Fruit fly (Drosophila melanogaster) whole organism, prepupa: ENCODE results near the gene fbl.

ENCODE experiments used
- CG10669 ChIP-seq: fragments of 200-800 bp; sonication (Bioruptor generic); optimal IDR thresholded peaks from 3 replicates; lab custom pipeline; 2018; ENCODE audit warnings: missing biosample characterization, mild to moderate bottlenecking, missing genetic modification characterization, moderate library complexity
- CG15336 ChIP-seq: fragments of 200-800 bp; sonication (Bioruptor generic); IDR thresholded peaks from 2 replicates; pipeline ENCODE4 v1.3.6; 2022; ENCODE audit warnings: missing biosample characterization, missing genetic modification characterization
- CG1621 ChIP-seq: fragments of 200-800 bp; sonication (Bioruptor generic); optimal IDR thresholded peaks from 3 replicates; lab custom pipeline; 2018; ENCODE audit warnings: missing biosample characterization, mild to moderate bottlenecking, missing genetic modification characterization
- CG16779 ChIP-seq: fragments of 200-800 bp; sonication (Bioruptor generic); optimal IDR thresholded peaks from 3 replicates; lab custom pipeline; 2017; ENCODE audit warnings: missing biosample characterization, mild to moderate bottlenecking, missing genetic modification characterization
- CG3032 ChIP-seq: fragments of 200-800 bp; optimal IDR thresholded peaks from 2 replicates; lab custom pipeline; 2019; ENCODE audit warnings: missing biosample characterization, mild to moderate bottlenecking, missing genetic modification characterization, moderate library complexity
- CG32006 ChIP-seq: fragments of 200-800 bp; sonication (Bioruptor generic); optimal IDR thresholded peaks from 3 replicates; lab custom pipeline; 2017; ENCODE audit warnings: missing biosample characterization, mild to moderate bottlenecking, missing genetic modification characterization
- CG34406 ChIP-seq: fragments of 200-800 bp; sonication (Bioruptor generic); optimal IDR thresholded peaks from 3 replicates; lab custom pipeline; 2016; ENCODE audit warnings: missing biosample characterization, missing genetic modification characterization
- CG3919 ChIP-seq: fragments of 200-800 bp; sonication (Bioruptor generic); optimal IDR thresholded peaks from 3 replicates; lab custom pipeline; 2016; ENCODE audit warnings: missing biosample characterization, missing genetic modification characterization
- CG4318 ChIP-seq: fragments of 200-800 bp; sonication (Bioruptor generic); optimal IDR thresholded peaks from 3 replicates; lab custom pipeline; 2017; ENCODE audit warnings: missing biosample characterization, mild to moderate bottlenecking, missing genetic modification characterization
- CG6163 ChIP-seq: fragments of 200-800 bp; sonication (Bioruptor generic); IDR thresholded peaks from 3 replicates; pipeline ENCODE4 v1.3.6; 2022; ENCODE audit warnings: missing biosample characterization, missing genetic modification characterization
- CG6276 ChIP-seq: fragments of 200-800 bp; sonication (Bioruptor generic); optimal IDR thresholded peaks from 2 replicates; lab custom pipeline; 2017; ENCODE audit warnings: missing biosample characterization, mild to moderate bottlenecking, missing genetic modification characterization
- CG6792 ChIP-seq: fragments of 200-800 bp; sonication (Bioruptor generic); optimal IDR thresholded peaks from 3 replicates; lab custom pipeline; 2016; ENCODE audit warnings: missing biosample characterization, missing genetic modification characterization
- CG6808 ChIP-seq: fragments of 200-800 bp; sonication (Bioruptor generic); optimal IDR thresholded peaks from 3 replicates; lab custom pipeline; 2017; ENCODE audit warnings: missing biosample characterization, missing genetic modification characterization, mild to moderate bottlenecking, moderate library complexity, missing genetic modification reagents
- CG7368 ChIP-seq: fragments of 200-800 bp; sonication (Bioruptor generic); optimal IDR thresholded peaks from 3 replicates; lab custom pipeline; 2016; ENCODE audit warnings: missing biosample characterization, missing genetic modification characterization
- CG8119 ChIP-seq: fragments of 200-800 bp; sonication (Bioruptor generic); IDR thresholded peaks from 3 replicates; pipeline ENCODE4 v1.3.6; 2022; ENCODE audit warnings: missing biosample characterization, missing genetic modification characterization
- CG8319 ChIP-seq: fragments of 200-800 bp; sonication (Bioruptor generic); optimal IDR thresholded peaks from 3 replicates; lab custom pipeline; 2016; ENCODE audit warnings: missing biosample characterization, missing genetic modification characterization
- CG8632 ChIP-seq: fragments of 200-800 bp; sonication (Bioruptor generic); optimal IDR thresholded peaks from 3 replicates; lab custom pipeline; 2016; ENCODE audit warnings: missing biosample characterization, missing genetic modification characterization
- CG9139 ChIP-seq: fragments of 200-800 bp; sonication (Bioruptor generic); optimal IDR thresholded peaks from 3 replicates; lab custom pipeline; 2017; ENCODE audit warnings: missing biosample characterization, mild to moderate bottlenecking, missing genetic modification characterization
- Eip75B ChIP-seq: fragments of 200-800 bp; sonication (Bioruptor generic); optimal IDR thresholded peaks from 3 replicates; lab custom pipeline; 2016; ENCODE audit warnings: missing biosample characterization, missing genetic modification characterization
- Eip93F ChIP-seq: fragments of 200-800 bp; sonication (Bioruptor generic); optimal IDR thresholded peaks from 2 replicates; lab custom pipeline; 2016; ENCODE audit warnings: missing biosample characterization, mild to moderate bottlenecking, missing genetic modification characterization
- Ets21C ChIP-seq: fragments of 200-800 bp; sonication (Bioruptor generic); optimal IDR thresholded peaks from 3 replicates; lab custom pipeline; 2016; ENCODE audit warnings: missing biosample characterization, missing genetic modification characterization
- Ets96B ChIP-seq: fragments of 200-800 bp; optimal IDR thresholded peaks from 2 replicates; lab custom pipeline; 2019; ENCODE audit warnings: missing biosample characterization, mild to moderate bottlenecking, missing genetic modification characterization, moderate library complexity
- Gug ChIP-seq: fragments of 200-800 bp; sonication (Bioruptor generic); IDR thresholded peaks from 2 replicates; pipeline ENCODE4 v1.3.6; 2022; ENCODE audit warnings: missing biosample characterization, missing genetic modification characterization
- Hr38 ChIP-seq: sonication (Bioruptor generic); optimal IDR thresholded peaks from 2 replicates; lab custom pipeline; 2016; ENCODE audit warnings: missing biosample characterization, missing genetic modification characterization
- Met ChIP-seq: fragments of 200-800 bp; sonication (Bioruptor generic); optimal IDR thresholded peaks from 3 replicates; lab custom pipeline; 2016; ENCODE audit warnings: missing biosample characterization, missing genetic modification characterization
- OdsH ChIP-seq: fragments of 200-800 bp; sonication (Bioruptor generic); optimal IDR thresholded peaks from 3 replicates; lab custom pipeline; 2016; ENCODE audit warnings: missing biosample characterization, missing genetic modification characterization
- Sox102F ChIP-seq: fragments of 200-800 bp; sonication (Bioruptor generic); optimal IDR thresholded peaks from 2 replicates; lab custom pipeline; 2016; ENCODE audit warnings: missing biosample characterization, mild to moderate bottlenecking, missing genetic modification characterization
- Sox14 ChIP-seq: fragments of 200-800 bp; sonication (Bioruptor generic); optimal IDR thresholded peaks from 3 replicates; lab custom pipeline; 2016; ENCODE audit warnings: missing biosample characterization, missing genetic modification characterization
- Sox15 ChIP-seq: fragments of 200-800 bp; sonication (Bioruptor generic); optimal IDR thresholded peaks from 3 replicates; lab custom pipeline; 2016; ENCODE audit warnings: missing biosample characterization, missing genetic modification characterization
- achi ChIP-seq: fragments of 200-800 bp; sonication (Bioruptor generic); optimal IDR thresholded peaks from 3 replicates; lab custom pipeline; 2016; ENCODE audit warnings: missing biosample characterization, missing genetic modification characterization
- cyc ChIP-seq: fragments of 200-800 bp; sonication (Bioruptor generic); optimal IDR thresholded peaks from 3 replicates; lab custom pipeline; 2016; ENCODE audit warnings: missing biosample characterization, missing genetic modification characterization
- dsx ChIP-seq: fragments of 200-800 bp; optimal IDR thresholded peaks from 3 replicates; lab custom pipeline; 2019; ENCODE audit warnings: missing biosample characterization, mild to moderate bottlenecking, missing genetic modification characterization, moderate library complexity; ENCODE audit not compliant: poor library complexity, severe bottlenecking
- eg ChIP-seq: fragments of 200-800 bp; sonication (Bioruptor generic); IDR thresholded peaks from 3 replicates; pipeline ENCODE4 v1.3.6; 2022; ENCODE audit warnings: missing biosample characterization, missing genetic modification characterization
- esn ChIP-seq: fragments of 200-800 bp; sonication (Bioruptor generic); optimal IDR thresholded peaks from 2 replicates; lab custom pipeline; 2016; ENCODE audit warnings: missing biosample characterization, mild to moderate bottlenecking, missing genetic modification characterization, moderate library complexity
- fd59A ChIP-seq: fragments of 200-800 bp; sonication (Bioruptor generic); optimal IDR thresholded peaks from 2 replicates; lab custom pipeline; 2017; ENCODE audit warnings: missing biosample characterization, mild to moderate bottlenecking, missing genetic modification characterization, missing genetic modification reagents
- fd85E ChIP-seq: fragments of 200-800 bp; sonication (Bioruptor generic); optimal IDR thresholded peaks from 3 replicates; lab custom pipeline; 2016; ENCODE audit warnings: missing biosample characterization, missing genetic modification characterization
- fkh ChIP-seq: fragments of 200-800 bp; sonication (Bioruptor generic); optimal IDR thresholded peaks from 3 replicates; lab custom pipeline; 2017; ENCODE audit warnings: missing biosample characterization, mild to moderate bottlenecking, missing genetic modification characterization, moderate library complexity
- lz ChIP-seq: fragments of 200-800 bp; sonication (Bioruptor generic); optimal IDR thresholded peaks from 3 replicates; lab custom pipeline; 2016; ENCODE audit warnings: missing biosample characterization, missing genetic modification characterization
- pdm3 ChIP-seq: fragments of 200-800 bp; sonication (Bioruptor generic); optimal IDR thresholded peaks from 3 replicates; lab custom pipeline; 2016; ENCODE audit warnings: missing biosample characterization, missing genetic modification characterization
- spab ChIP-seq: fragments of 200-800 bp; sonication (Bioruptor generic); optimal IDR thresholded peaks from 2 replicates; lab custom pipeline; 2017; ENCODE audit warnings: missing biosample characterization, mild to moderate bottlenecking, missing genetic modification characterization, missing genetic modification reagents
- ss ChIP-seq, 2 experiments: fragments of 200-800 bp; sonication (Bioruptor generic); optimal IDR thresholded peaks; 2 replicates in 1 of 2; 3 replicates in 1 of 2; lab custom pipeline; 2017 to 2018; ENCODE audit warnings: mild to moderate bottlenecking in 2 of 2, missing biosample characterization in 2 of 2, missing genetic modification characterization in 2 of 2, moderate library complexity in 1 of 2
- svp ChIP-seq: fragments of 200-800 bp; sonication (Bioruptor generic); peaks from one replicate; lab custom pipeline; 2016; ENCODE audit warnings: missing biosample characterization, missing genetic modification characterization
- vri ChIP-seq: fragments of 200-800 bp; sonication (Bioruptor generic); optimal IDR thresholded peaks from 3 replicates; lab custom pipeline; 2016; ENCODE audit warnings: missing biosample characterization, mild to moderate bottlenecking, missing genetic modification characterization

The fbl gene

dm6 chr3L:20385969-20386370 lies 1.7 kb downstream of the fbl start:
- TF ChIP-seq cyc (GFP tag; lab: Kevin White, UChicago) = no peak
- TF ChIP-seq CG3919 (GFP tag; lab: Kevin White, UChicago) = no peak
- TF ChIP-seq CG4318 (GFP tag; lab: Kevin White, UChicago) = no peak
- no peak for TF ChIP-seq Eip93F
- TF ChIP-seq CG6792 (GFP tag; lab: Kevin White, UChicago) = no peak
- no peak for TF ChIP-seq CG10669 (GFP tag; lab: Kevin White, UChicago)
- TF ChIP-seq vri (GFP tag; lab: Kevin White, UChicago) = no peak
- no peak for TF ChIP-seq Eip75B (GFP tag; lab: Kevin White, UChicago)
- no peak for TF ChIP-seq lz (GFP tag; lab: Kevin White, UChicago)
- no peak for TF ChIP-seq OdsH (GFP tag; lab: Kevin White, UChicago)
- no peak for TF ChIP-seq CG6808 (GFP tag; lab: Kevin White, UChicago)
- peak; percentile 18; the same call in 1 of the 2 replicates for TF ChIP-seq CG15336 (GFP tag; lab: Robert Waterston, UW)
- no peak for TF ChIP-seq pdm3 (GFP tag; lab: Kevin White, UChicago)
- no peak for TF ChIP-seq CG8319 (GFP tag; lab: Kevin White, UChicago)
- no peak for TF ChIP-seq Ets21C
- no peak for TF ChIP-seq CG32006 (GFP tag; lab: Kevin White, UChicago)
- TF ChIP-seq CG3032 (tag; lab: Kevin White, UChicago) = no peak
- no peak for TF ChIP-seq CG34406 (GFP tag; lab: Kevin White, UChicago)
- no peak for TF ChIP-seq Sox102F (GFP tag; lab: Kevin White, UChicago)
- TF ChIP-seq Ets96B (tag; lab: Kevin White, UChicago) = no peak
- TF ChIP-seq Hr38 = no peak
- TF ChIP-seq CG8632 = no peak
- TF ChIP-seq fd85E (GFP tag; lab: Kevin White, UChicago) = no peak
- no peak for TF ChIP-seq achi
- TF ChIP-seq svp (GFP tag; lab: Kevin White, UChicago) = peak; percentile 98
- no peak for TF ChIP-seq Sox14 (GFP tag; lab: Kevin White, UChicago)
- no peak for TF ChIP-seq CG6163 (GFP tag; lab: Robert Waterston, UW)
- no peak for TF ChIP-seq Sox15 (GFP tag; lab: Kevin White, UChicago)
- no peak for TF ChIP-seq CG16779 (tag; lab: Kevin White, UChicago)
- no peak for TF ChIP-seq fd59A (GFP tag; lab: Kevin White, UChicago)
- no peak for TF ChIP-seq ss (GFP tag; optimal IDR thresholded peaks at IDR 0.05; lab: Kevin White, UChicago)
- no peak for TF ChIP-seq esn (GFP tag; lab: Kevin White, UChicago)
- TF ChIP-seq CG1621 (tag; lab: Kevin White, UChicago) = peak; percentile 4
- TF ChIP-seq spab (GFP tag; lab: Kevin White, UChicago) = no peak
- no peak for TF ChIP-seq Gug (GFP tag; lab: Robert Waterston, UW)
- TF ChIP-seq fkh (GFP tag; lab: Kevin White, UChicago) = peak; percentile 57
- no peak for TF ChIP-seq CG8119 (GFP tag; lab: Robert Waterston, UW)
- no peak for TF ChIP-seq CG9139
- TF ChIP-seq CG6276 (GFP tag; lab: Kevin White, UChicago) = peak; percentile 50
- TF ChIP-seq dsx (GFP tag; lab: Kevin White, UChicago) = no peak
- TF ChIP-seq eg (GFP tag; lab: Robert Waterston, UW) = no peak
- no peak for TF ChIP-seq Met (GFP tag; lab: Kevin White, UChicago)
- TF ChIP-seq CG7368 (GFP tag; lab: Kevin White, UChicago) = no peak
- TF ChIP-seq, all 60 proteins: peak for 5
